Fruit fly (Drosophila melanogaster): ENCODE measurements around the gene Vps45.
A peak's percentile ranks its signal among the peaks of the same experiment; 100 is the strongest.

dm6 chr3R:9605084-9605483 is 41.4 kb downstream of the Vps45 start:
- TF ChIP-seq CG6792 (GFP tag; optimal IDR thresholded peaks at IDR 0.05) (peak; percentile 59), Eip78C (GFP tag) (peak; percentile 88), Eip75B (GFP tag; optimal IDR thresholded peaks at IDR 0.05) (peak; percentile 65), Lpt (GFP tag; optimal IDR thresholded peaks at IDR 0.05) (peak; percentile 28)

Data from whole organism, prepupa.